Worm (Caenorhabditis elegans) whole organism, mixed stage, embryonic: ENCODE measurements around the gene his-71.

Experiments used
- lsy-2 ChIP-seq: fragments of 150-350 bp; optimal IDR thresholded peaks from 2 replicates; lab custom pipeline; 2014; ENCODE audit warnings: missing biosample characterization, missing genetic modification characterization
- nhr-28 ChIP-seq: fragments of 150-350 bp; optimal IDR thresholded peaks from 2 replicates; lab custom pipeline; 2014; ENCODE audit warnings: missing biosample characterization, missing genetic modification characterization
- pha-4 ChIP-seq: fragments of 150-350 bp; optimal IDR thresholded peaks from 2 replicates; lab custom pipeline; 2018; ENCODE audit warnings: missing biosample characterization, missing genetic modification reagents, missing genetic modification characterization
- unc-62 ChIP-seq: fragments of 150-350 bp; optimal IDR thresholded peaks from 2 replicates; lab custom pipeline; 2014; ENCODE audit warnings: missing biosample characterization, missing genetic modification reagents, missing genetic modification characterization
- ztf-11 ChIP-seq: fragments of 150-350 bp; optimal IDR thresholded peaks from 2 replicates; lab custom pipeline; 2014; ENCODE audit warnings: missing biosample characterization, missing genetic modification characterization

DNA sequence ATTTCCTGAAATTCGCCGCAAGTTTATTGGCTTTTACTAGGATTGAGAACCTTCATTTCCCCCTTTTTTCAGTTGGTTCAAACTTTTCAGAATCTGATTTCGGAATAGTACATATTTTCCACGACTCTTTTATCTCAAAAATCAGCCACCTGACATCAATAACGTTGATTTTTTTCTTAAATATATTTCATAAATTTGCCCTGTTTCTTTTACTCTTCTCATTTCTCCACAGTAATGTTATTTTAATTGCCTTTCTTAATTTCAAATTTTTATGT lies 28.9 kb downstream of the his-71 start:
- TF ChIP-seq lsy-2 (tag; lab: Kevin White, UChicago) (no peak), unc-62 (GFP tag; lab: Kevin White, UChicago) (no peak), pha-4 (no peak), nhr-28 (tag; lab: Kevin White, UChicago) (no peak), ztf-11 (tag; lab: Kevin White, UChicago) (no peak)
